Worm (Caenorhabditis elegans) whole organism, L2 larva: Measurements from ENCODE around the gene ZK673.11.
"Not testable (repeated sequence)": the region's sequence is repeated elsewhere in the genome, so short reads cannot be mapped to it uniquely, and the experiment has no call there.

Experiments
- C34F6.9 ChIP-seq: fragments of 150-350 bp; optimal IDR thresholded peaks from 2 replicates; lab custom pipeline; 2014; ENCODE audit warnings: missing biosample characterization, missing genetic modification characterization
- F13H6.1 ChIP-seq: sonication (generic microtip); optimal IDR thresholded peaks from 2 replicates; lab custom pipeline; 2016; ENCODE audit warnings: missing genetic modification characterization, missing compliant biosample characterization
- R02D3.7 ChIP-seq: fragments of 150-350 bp; optimal IDR thresholded peaks from 2 replicates; lab custom pipeline; 2014; ENCODE audit warnings: missing biosample characterization, missing genetic modification characterization
- Y55F3AM.14 ChIP-seq: fragments of 200-800 bp; sonication (Bioruptor generic); optimal IDR thresholded peaks from 2 replicates; lab custom pipeline; 2018; ENCODE audit warnings: mild to moderate bottlenecking, missing genetic modification characterization, missing compliant biosample characterization
- ZK546.5 ChIP-seq: sonication (generic microtip); optimal IDR thresholded peaks from 2 replicates; lab custom pipeline; 2017; ENCODE audit warnings: missing biosample characterization, missing genetic modification characterization
- alr-1 ChIP-seq: fragments of 150-350 bp; optimal IDR thresholded peaks from 2 replicates; lab custom pipeline; 2014; ENCODE audit warnings: missing biosample characterization, missing genetic modification characterization
- aly-2 ChIP-seq: fragments of 150-350 bp; optimal IDR thresholded peaks from 2 replicates; lab custom pipeline; 2014; ENCODE audit warnings: missing biosample characterization, missing genetic modification characterization
- ama-1 ChIP-seq: fragments of 150-350 bp; optimal IDR thresholded peaks from 2 replicates; lab custom pipeline; 2018; ENCODE audit warnings: inconsistent platforms
- blmp-1 ChIP-seq: sonication (generic microtip); optimal IDR thresholded peaks from 2 replicates; lab custom pipeline; 2017; ENCODE audit warnings: missing genetic modification characterization, mild to moderate bottlenecking, missing compliant biosample characterization, antibody characterized with exemption, moderate library complexity; ENCODE audit not compliant: insufficient read depth
- ceh-16 ChIP-seq: fragments of 150-350 bp; optimal IDR thresholded peaks from 2 replicates; lab custom pipeline; 2014; ENCODE audit warnings: missing biosample characterization, missing genetic modification characterization
- ceh-82 ChIP-seq: fragments of 150-350 bp; optimal IDR thresholded peaks from 2 replicates; lab custom pipeline; 2014; ENCODE audit warnings: missing biosample characterization, missing genetic modification characterization
- crh-2 ChIP-seq: sonication (generic microtip); optimal IDR thresholded peaks from 2 replicates; lab custom pipeline; 2017; ENCODE audit warnings: missing biosample characterization, missing genetic modification characterization
- dmd-4 ChIP-seq: sonication (generic microtip); optimal IDR thresholded peaks from 2 replicates; lab custom pipeline; 2017; ENCODE audit warnings: missing biosample characterization, missing genetic modification characterization
- elt-1 ChIP-seq: fragments of 150-350 bp; optimal IDR thresholded peaks from 2 replicates; lab custom pipeline; 2014; ENCODE audit warnings: missing biosample characterization, missing genetic modification characterization
- fos-1 ChIP-seq: fragments of 150-350 bp; optimal IDR thresholded peaks from 2 replicates; lab custom pipeline; 2014; ENCODE audit warnings: missing biosample characterization, missing genetic modification characterization
- gmeb-1 ChIP-seq: fragments of 150-350 bp; optimal IDR thresholded peaks from 2 replicates; lab custom pipeline; 2014; ENCODE audit warnings: missing biosample characterization, missing genetic modification characterization
- lin-13 ChIP-seq: fragments of 150-350 bp; optimal IDR thresholded peaks from 2 replicates; lab custom pipeline; 2014; ENCODE audit warnings: missing biosample characterization, missing genetic modification reagents, missing genetic modification characterization
- lin-39 ChIP-seq: fragments of 150-350 bp; optimal IDR thresholded peaks from 2 replicates; lab custom pipeline; 2014; ENCODE audit warnings: missing biosample characterization, missing genetic modification reagents, missing genetic modification characterization
- lsy-2 ChIP-seq, 2 experiments: fragments of 150-350 bp in 1 of 2; sonication (generic microtip) in 1 of 2; optimal IDR thresholded peaks; 2 replicates each; lab custom pipeline; 2014 to 2017; ENCODE audit warnings: missing biosample characterization in 2 of 2, missing genetic modification characterization in 2 of 2
- mbf-1 ChIP-seq: sonication (generic microtip); optimal IDR thresholded peaks from 2 replicates; lab custom pipeline; 2017; ENCODE audit warnings: missing biosample characterization, missing genetic modification characterization
- mdl-1 ChIP-seq, 2 experiments: fragments of 150-350 bp in 1 of 2; sonication (generic microtip) in 1 of 2; optimal IDR thresholded peaks; 2 replicates each; lab custom pipeline; 2017; ENCODE audit warnings: missing biosample characterization in 2 of 2, missing genetic modification characterization in 2 of 2
- nhr-10 ChIP-seq: sonication (generic microtip); optimal IDR thresholded peaks from 2 replicates; lab custom pipeline; 2017; ENCODE audit warnings: missing biosample characterization, missing genetic modification characterization
- nhr-11 ChIP-seq: fragments of 150-350 bp; optimal IDR thresholded peaks from 2 replicates; lab custom pipeline; 2014; ENCODE audit warnings: missing biosample characterization, missing genetic modification characterization
- nhr-12 ChIP-seq: fragments of 150-350 bp; optimal IDR thresholded peaks from 2 replicates; lab custom pipeline; 2014; ENCODE audit warnings: missing biosample characterization, missing genetic modification characterization
- nhr-23 ChIP-seq: fragments of 150-350 bp; optimal IDR thresholded peaks from 2 replicates; lab custom pipeline; 2014; ENCODE audit warnings: missing biosample characterization, missing genetic modification reagents, missing genetic modification characterization
- nhr-25 ChIP-seq: fragments of 150-350 bp; sonication (generic microtip); optimal IDR thresholded peaks from 3 replicates; lab custom pipeline; 2014; ENCODE audit warnings: missing biosample characterization, missing genetic modification characterization
- peb-1 ChIP-seq: fragments of 150-350 bp; optimal IDR thresholded peaks from 2 replicates; lab custom pipeline; 2014; ENCODE audit warnings: missing biosample characterization, missing genetic modification characterization
- skn-1 ChIP-seq: sonication (generic microtip); optimal IDR thresholded peaks from 2 replicates; lab custom pipeline; 2017; ENCODE audit warnings: missing biosample characterization, missing genetic modification characterization
- sma-3 ChIP-seq: sonication (generic microtip); optimal IDR thresholded peaks from 2 replicates; lab custom pipeline; 2016; ENCODE audit warnings: missing genetic modification reagents, missing genetic modification characterization, missing compliant biosample characterization
- sma-9 ChIP-seq, 2 experiments: fragments of 150-350 bp in 1 of 2; sonication (generic microtip) in 1 of 2; optimal IDR thresholded peaks; 2 replicates each; lab custom pipeline; 2014 to 2016; ENCODE audit warnings: missing genetic modification characterization in 2 of 2, mild to moderate bottlenecking in 1 of 2, missing biosample characterization in 1 of 2, missing compliant biosample characterization in 1 of 2, missing genetic modification reagents in 1 of 2, moderate library complexity in 1 of 2
- snpc-4 ChIP-seq: fragments of 150-350 bp; optimal IDR thresholded peaks from 2 replicates; lab custom pipeline; 2014; ENCODE audit warnings: missing biosample characterization, missing genetic modification characterization
- unc-39 ChIP-seq: fragments of 150-350 bp; optimal IDR thresholded peaks from 2 replicates; lab custom pipeline; 2014; ENCODE audit warnings: missing biosample characterization, missing genetic modification characterization
- unc-55 ChIP-seq: fragments of 150-350 bp; sonication (generic microtip); optimal IDR thresholded peaks from 3 replicates; lab custom pipeline; 2014; ENCODE audit warnings: missing biosample characterization, missing genetic modification reagents, missing genetic modification characterization
- zag-1 ChIP-seq: fragments of 150-350 bp; optimal IDR thresholded peaks from 2 replicates; lab custom pipeline; 2014; ENCODE audit warnings: missing biosample characterization, missing genetic modification characterization
- ztf-1 ChIP-seq: fragments of 200-800 bp; sonication (Bioruptor generic); conservative IDR thresholded peaks from 2 replicates; pipeline ENCODE4 v1.3.6; 2022; ENCODE audit warnings: missing genetic modification characterization, missing compliant biosample characterization
- ztf-11 ChIP-seq: sonication (generic microtip); optimal IDR thresholded peaks from 2 replicates; lab custom pipeline; 2017; ENCODE audit warnings: missing biosample characterization, missing genetic modification characterization
- ztf-4 ChIP-seq: fragments of 150-350 bp; optimal IDR thresholded peaks from 2 replicates; lab custom pipeline; 2014; ENCODE audit warnings: missing biosample characterization, missing genetic modification characterization

The ZK673.11 gene

ce11 chrII:10490329-10490728 lies 33.2 kb downstream of the ZK673.11 start, which contains the start of gene clec-61:
Gene clec-61 (minus strand): TSS chrII:10490537.
- TF ChIP-seq crh-2 (tag; lab: Kevin White, UChicago) = no peak
- no peak for TF ChIP-seq ama-1 (lab: Kevin White, UChicago)
- no peak for TF ChIP-seq ceh-82
- no peak for TF ChIP-seq lin-13
- no peak for TF ChIP-seq mdl-1 (tag; optimal IDR thresholded peaks at IDR 0.05; lab: Kevin White, UChicago)
- TF ChIP-seq nhr-10 (tag; lab: Kevin White, UChicago) = no peak

ce11 chrII:10493034-10493433 lies 36.0 kb downstream of the ZK673.11 start, which contains the start of gene ZK666.8:
Gene ZK666.8 (minus strand): TSS chrII:10493134.
- not testable (repeated sequence) for TF ChIP-seq ceh-16 (tag; lab: Kevin White, UChicago); peb-1; ztf-4
- TF ChIP-seq, all 48 proteins: peak for 0; not testable (repeated sequence) for 48

- TF ChIP-seq R02D3.7 (no peak), aly-2 (tag; lab: Kevin White, UChicago) (no peak), unc-39 (tag; lab: Kevin White, UChicago) (no peak), lin-39 (tag; lab: Kevin White, UChicago) (no peak), nhr-23 (tag; lab: Kevin White, UChicago) (no peak), nhr-10 (tag; lab: Kevin White, UChicago) (no peak), gmeb-1 (tag; lab: Kevin White, UChicago) (no peak), peb-1 (no peak)
These were observed 37.4 kb downstream of the ZK673.11 start, which contains the start of gene ZK666.14 for ce11 chrII:10494467-10494866. Gene ZK666.14 (plus strand): TSS chrII:10494767.

ce11 chrII:10495912-10496311 lies 38.8 kb downstream of the ZK673.11 start, which contains the start of gene ZK666.12:
Gene ZK666.12 (plus strand): TSS chrII:10496212.
- TF ChIP-seq F13H6.1 (tag; lab: Kevin White, UChicago) (no peak), dmd-4 (no peak), crh-2 (tag; lab: Kevin White, UChicago) (no peak), C34F6.9 (no peak), nhr-12 (tag; lab: Kevin White, UChicago) (no peak), peb-1 (no peak), alr-1 (tag; lab: Kevin White, UChicago) (no peak), sma-9 (GFP tag; optimal IDR thresholded peaks at IDR 0.05; lab: Kevin White, UChicago) (no peak), sma-9 (tag; optimal IDR thresholded peaks at IDR 0.05; lab: Kevin White, UChicago) (no peak)
- TF ChIP-seq, all 48 proteins: peak for 0

ce11 chrII:10500674-10501073 lies 43.6 kb downstream of the ZK673.11 start:
- TF ChIP-seq blmp-1 (peak; percentile 55), ama-1 (lab: Kevin White, UChicago) (no peak), skn-1 (tag; lab: Kevin White, UChicago) (no peak), mbf-1 (tag; lab: Kevin White, UChicago) (no peak), sma-9 (GFP tag; optimal IDR thresholded peaks at IDR 0.05; lab: Kevin White, UChicago) (peak; percentile 20), sma-9 (tag; optimal IDR thresholded peaks at IDR 0.05; lab: Kevin White, UChicago) (no peak), sma-3 (GFP tag; lab: Kevin White, UChicago) (no peak), mdl-1 (tag; optimal IDR thresholded peaks at IDR 0.05; lab: Kevin White, UChicago) (no peak), ceh-16 (tag; lab: Kevin White, UChicago) (peak; percentile 32), Y55F3AM.14 (GFP tag; lab: Kevin White, UChicago) (no peak), alr-1 (tag; lab: Kevin White, UChicago) (no peak), gmeb-1 (tag; lab: Kevin White, UChicago) (no peak), lsy-2 (tag; optimal IDR thresholded peaks at IDR 0.05; lab: Kevin White, UChicago) (no peak), F13H6.1 (tag; lab: Kevin White, UChicago) (no peak), ztf-11 (tag; lab: Kevin White, UChicago) (no peak), zag-1 (tag; lab: Kevin White, UChicago) (no peak), aly-2 (tag; lab: Kevin White, UChicago) (no peak), peb-1 (no peak), nhr-12 (tag; lab: Kevin White, UChicago) (no peak), snpc-4 (tag; lab: Kevin White, UChicago) (no peak), ZK546.5 (tag; lab: Kevin White, UChicago) (no peak), nhr-25 (tag; lab: Kevin White, UChicago) (peak; percentile 50), ceh-82 (no peak), unc-39 (tag; lab: Kevin White, UChicago) (no peak), nhr-11 (tag; lab: Kevin White, UChicago) (no peak), elt-1 (tag; lab: Kevin White, UChicago) (no peak), fos-1 (tag; lab: Kevin White, UChicago) (no peak), ztf-1 (GFP tag; lab: Robert Waterston, UW) (no peak), unc-55 (GFP tag; lab: Kevin White, UChicago) (no peak)
